Worm (Caenorhabditis elegans) whole organism, L4 larva: Measurements from ENCODE around the gene lars-1.

ENCODE experiments used
- Y5F2A.4 ChIP-seq: fragments of 200-800 bp; sonication (Bioruptor generic); optimal IDR thresholded peaks from 2 replicates; lab custom pipeline; 2018; ENCODE audit warnings: mild to moderate bottlenecking, missing genetic modification characterization, missing compliant biosample characterization
- aha-1 ChIP-seq: fragments of 150-350 bp; peaks from one replicate; lab custom pipeline; 2014; ENCODE audit warnings: missing biosample characterization, missing genetic modification characterization
- aly-2 ChIP-seq: sonication (generic microtip); optimal IDR thresholded peaks from 2 replicates; lab custom pipeline; 2018; ENCODE audit warnings: missing biosample characterization, missing genetic modification characterization
- duxl-1 ChIP-seq: sonication (generic microtip); optimal IDR thresholded peaks from 2 replicates; lab custom pipeline; 2016; ENCODE audit warnings: mild to moderate bottlenecking, missing genetic modification characterization, moderate library complexity, missing compliant biosample characterization; ENCODE audit not compliant: poor library complexity
- gei-8 ChIP-seq: fragments of 200-800 bp; sonication (Bioruptor generic); optimal IDR thresholded peaks from 2 replicates; lab custom pipeline; 2018; ENCODE audit warnings: mild to moderate bottlenecking, missing genetic modification characterization, missing compliant biosample characterization
- lsy-2 ChIP-seq, 2 experiments: fragments of 150-350 bp in 1 of 2; sonication (generic microtip) in 1 of 2; optimal IDR thresholded peaks; 2 replicates each; lab custom pipeline; 2014 to 2017; ENCODE audit warnings: missing biosample characterization in 2 of 2, missing genetic modification characterization in 2 of 2
- nhr-25 ChIP-seq: sonication (generic microtip); optimal IDR thresholded peaks from 2 replicates; lab custom pipeline; 2017; ENCODE audit warnings: missing genetic modification characterization, mild to moderate bottlenecking, missing compliant biosample characterization, antibody characterized with exemption, moderate library complexity, borderline replicate concordance; ENCODE audit not compliant: insufficient read depth
- nhr-28 ChIP-seq: fragments of 150-350 bp; optimal IDR thresholded peaks from 2 replicates; lab custom pipeline; 2014; ENCODE audit warnings: missing biosample characterization, missing genetic modification characterization
- nhr-42 ChIP-seq: fragments of 200-800 bp; sonication (Bioruptor generic); IDR thresholded peaks from 2 replicates; pipeline ENCODE4 v1.3.6; 2022; ENCODE audit warnings: missing genetic modification characterization, missing compliant biosample characterization
- sdz-12 ChIP-seq: fragments of 200-800 bp; sonication (Bioruptor generic); optimal IDR thresholded peaks from 2 replicates; lab custom pipeline; 2018; ENCODE audit warnings: mild to moderate bottlenecking, missing genetic modification characterization, missing compliant biosample characterization
- unc-130 ChIP-seq: sonication (generic microtip); optimal IDR thresholded peaks from 2 replicates; lab custom pipeline; 2016; ENCODE audit warnings: missing genetic modification reagents, missing genetic modification characterization, missing compliant biosample characterization

DNA sequence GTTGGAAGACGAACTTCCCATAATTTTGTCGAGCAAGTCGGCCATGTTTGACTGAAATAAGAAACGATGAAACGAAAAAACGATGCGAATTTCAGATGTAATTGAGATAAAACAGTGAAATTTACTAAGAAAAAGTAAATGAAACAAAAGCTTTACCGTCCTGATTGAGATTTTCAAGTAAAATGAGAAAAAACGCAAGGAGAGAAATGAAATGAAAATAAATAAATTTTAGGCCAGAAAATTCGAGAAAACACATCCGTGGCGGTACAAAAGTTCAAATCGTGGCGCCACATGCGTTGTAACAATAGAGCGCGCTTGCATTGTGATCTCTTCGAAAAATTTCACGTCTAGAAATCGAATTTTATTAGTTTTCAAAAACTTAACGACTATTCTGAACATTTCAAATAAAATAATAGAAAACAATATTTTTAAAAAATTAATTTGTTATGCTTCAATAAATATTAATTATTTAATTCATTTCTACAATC is 10.4 kb downstream of the lars-1 start, which contains the start of the genes hrde-1 and C16C10.13:
- no peak for TF ChIP-seq Y5F2A.4 (GFP tag; lab: Kevin White, UChicago)
- no peak for TF ChIP-seq nhr-28
- TF ChIP-seq unc-130 (GFP tag; lab: Kevin White, UChicago), result peak; percentile 90
- TF ChIP-seq aly-2, result no peak
- TF ChIP-seq aha-1 (tag; lab: Kevin White, UChicago), result no peak
- no peak for TF ChIP-seq lsy-2 (tag; optimal IDR thresholded peaks at IDR 0.05; lab: Kevin White, UChicago)
- no peak for TF ChIP-seq nhr-42 (GFP tag; lab: Robert Waterston, UW)
- no peak for TF ChIP-seq nhr-25
- no peak for TF ChIP-seq duxl-1 (tag; lab: Kevin White, UChicago)
- no peak for TF ChIP-seq sdz-12
- TF ChIP-seq gei-8 (GFP tag; lab: Kevin White, UChicago), result no peak
